Fruit fly (Drosophila melanogaster): Measurements from ENCODE around the gene Rgl.
A peak's percentile ranks its signal among the peaks of the same experiment; 100 is the strongest.

The Rgl gene

dm6 chr3L:13917589-13918198 is 7.4 kb downstream of the Rgl start:
- TF ChIP-seq cnc (optimal IDR thresholded peaks at IDR 0.05) = no peak
- TF ChIP-seq CG11617 (GFP tag; optimal IDR thresholded peaks at IDR 0.05) = peak; percentile 3
- no peak for TF ChIP-seq Clk (GFP tag; optimal IDR thresholded peaks at IDR 0.05)
- peak; percentile 32 for TF ChIP-seq CG14711 (tag; optimal IDR thresholded peaks at IDR 0.05)
- no peak for TF ChIP-seq CG1620 (GFP tag; optimal IDR thresholded peaks at IDR 0.05)
- no peak for TF ChIP-seq toe (GFP tag; optimal IDR thresholded peaks at IDR 0.05)
- peak; percentile 4 for TF ChIP-seq CG5204 (GFP tag; optimal IDR thresholded peaks at IDR 0.05)
- no peak for TF ChIP-seq Mnt (GFP tag; optimal IDR thresholded peaks at IDR 0.05)
- TF ChIP-seq CG33017 (tag; optimal IDR thresholded peaks at IDR 0.05) = peak; percentile 24
- TF ChIP-seq Hr96 (GFP tag; optimal IDR thresholded peaks at IDR 0.05) = no peak
- TF ChIP-seq tj (GFP tag; optimal IDR thresholded peaks at IDR 0.05) = no peak
- peak; percentile 38 for TF ChIP-seq CG7045 (GFP tag; optimal IDR thresholded peaks at IDR 0.05)
- TF ChIP-seq bab1 (GFP tag; optimal IDR thresholded peaks at IDR 0.05) = no peak
- TF ChIP-seq kay (GFP tag; ENCODE audit: borderline replicate concordance) = no peak
- TF ChIP-seq Crg-1 (GFP tag; optimal IDR thresholded peaks at IDR 0.05) = no peak
- no peak for TF ChIP-seq cic (GFP tag; optimal IDR thresholded peaks at IDR 0.05)
- TF ChIP-seq CG7101 (tag; optimal IDR thresholded peaks at IDR 0.05) = peak; percentile 28
- no peak for TF ChIP-seq ovo (GFP tag; optimal IDR thresholded peaks at IDR 0.05)
- TF ChIP-seq pad (GFP tag; optimal IDR thresholded peaks at IDR 0.05) = no peak
- peak; percentile 8 for TF ChIP-seq CG12768 (GFP tag; optimal IDR thresholded peaks at IDR 0.05)

- TF ChIP-seq Clk (GFP tag; optimal IDR thresholded peaks at IDR 0.05) (no peak), kay (GFP tag; ENCODE audit: borderline replicate concordance) (no peak), pad (GFP tag; optimal IDR thresholded peaks at IDR 0.05) (no peak), CG5204 (GFP tag; optimal IDR thresholded peaks at IDR 0.05) (no peak), CG12768 (GFP tag; optimal IDR thresholded peaks at IDR 0.05) (no peak), CG11617 (GFP tag; optimal IDR thresholded peaks at IDR 0.05) (no peak), CG7045 (GFP tag; optimal IDR thresholded peaks at IDR 0.05) (no peak), toe (GFP tag; optimal IDR thresholded peaks at IDR 0.05) (no peak), CG14711 (tag; optimal IDR thresholded peaks at IDR 0.05) (no peak), CG1620 (GFP tag; optimal IDR thresholded peaks at IDR 0.05) (no peak), bab1 (GFP tag; optimal IDR thresholded peaks at IDR 0.05) (no peak), Mnt (GFP tag; optimal IDR thresholded peaks at IDR 0.05) (no peak), cic (GFP tag; optimal IDR thresholded peaks at IDR 0.05) (no peak), cnc (optimal IDR thresholded peaks at IDR 0.05) (no peak), Crg-1 (GFP tag; optimal IDR thresholded peaks at IDR 0.05) (no peak), Hr96 (GFP tag; optimal IDR thresholded peaks at IDR 0.05) (no peak), ovo (GFP tag; optimal IDR thresholded peaks at IDR 0.05) (no peak), tj (GFP tag; optimal IDR thresholded peaks at IDR 0.05) (no peak), CG7101 (tag; optimal IDR thresholded peaks at IDR 0.05) (no peak), CG33017 (tag; optimal IDR thresholded peaks at IDR 0.05) (no peak)
Observed at dm6 chr3L:13914573-13914972, 10.6 kb downstream of the Rgl start.

- TF ChIP-seq kay (GFP tag; ENCODE audit: borderline replicate concordance) (no peak), CG12768 (GFP tag; optimal IDR thresholded peaks at IDR 0.05) (no peak), pad (GFP tag; optimal IDR thresholded peaks at IDR 0.05) (no peak), CG1620 (GFP tag; optimal IDR thresholded peaks at IDR 0.05) (no peak), CG7045 (GFP tag; optimal IDR thresholded peaks at IDR 0.05) (no peak), CG33017 (tag; optimal IDR thresholded peaks at IDR 0.05) (no peak), Mnt (GFP tag; optimal IDR thresholded peaks at IDR 0.05) (no peak), cnc (optimal IDR thresholded peaks at IDR 0.05) (no peak), ovo (GFP tag; optimal IDR thresholded peaks at IDR 0.05) (no peak), Hr96 (GFP tag; optimal IDR thresholded peaks at IDR 0.05) (no peak), tj (GFP tag; optimal IDR thresholded peaks at IDR 0.05) (no peak), CG7101 (tag; optimal IDR thresholded peaks at IDR 0.05) (no peak), bab1 (GFP tag; optimal IDR thresholded peaks at IDR 0.05) (no peak), toe (GFP tag; optimal IDR thresholded peaks at IDR 0.05) (no peak), CG14711 (tag; optimal IDR thresholded peaks at IDR 0.05) (no peak), Clk (GFP tag; optimal IDR thresholded peaks at IDR 0.05) (no peak), cic (GFP tag; optimal IDR thresholded peaks at IDR 0.05) (no peak)
Observed at dm6 chr3L:13912777-13913176, 12.4 kb downstream of the Rgl start.

- TF ChIP-seq tj (GFP tag; optimal IDR thresholded peaks at IDR 0.05) (no peak), ovo (GFP tag; optimal IDR thresholded peaks at IDR 0.05) (no peak), CG1620 (GFP tag; optimal IDR thresholded peaks at IDR 0.05) (no peak), CG12768 (GFP tag; optimal IDR thresholded peaks at IDR 0.05) (no peak), CG11617 (GFP tag; optimal IDR thresholded peaks at IDR 0.05) (no peak), CG14711 (tag; optimal IDR thresholded peaks at IDR 0.05) (no peak), CG33017 (tag; optimal IDR thresholded peaks at IDR 0.05) (no peak), toe (GFP tag; optimal IDR thresholded peaks at IDR 0.05) (no peak), bab1 (GFP tag; optimal IDR thresholded peaks at IDR 0.05) (no peak), Mnt (GFP tag; optimal IDR thresholded peaks at IDR 0.05) (no peak), Clk (GFP tag; optimal IDR thresholded peaks at IDR 0.05) (no peak), cic (GFP tag; optimal IDR thresholded peaks at IDR 0.05) (no peak), cnc (optimal IDR thresholded peaks at IDR 0.05) (no peak), CG5204 (GFP tag; optimal IDR thresholded peaks at IDR 0.05) (no peak)
Observed at dm6 chr3L:13911649-13912260, 13.4 kb downstream of the Rgl start.

- TF ChIP-seq CG7101 (tag; optimal IDR thresholded peaks at IDR 0.05) (no peak), pad (GFP tag; optimal IDR thresholded peaks at IDR 0.05) (no peak), CG33017 (tag; optimal IDR thresholded peaks at IDR 0.05) (peak; percentile 58), CG11617 (GFP tag; optimal IDR thresholded peaks at IDR 0.05) (peak; percentile 17), CG12768 (GFP tag; optimal IDR thresholded peaks at IDR 0.05) (peak; percentile 64), Mnt (GFP tag; optimal IDR thresholded peaks at IDR 0.05) (no peak), CG7045 (GFP tag; optimal IDR thresholded peaks at IDR 0.05) (peak; percentile 88), CG14711 (tag; optimal IDR thresholded peaks at IDR 0.05) (peak; percentile 56), ovo (GFP tag; optimal IDR thresholded peaks at IDR 0.05) (no peak), CG5204 (GFP tag; optimal IDR thresholded peaks at IDR 0.05) (no peak), Hr96 (GFP tag; optimal IDR thresholded peaks at IDR 0.05) (no peak), Crg-1 (GFP tag; optimal IDR thresholded peaks at IDR 0.05) (no peak), cic (GFP tag; optimal IDR thresholded peaks at IDR 0.05) (no peak), Clk (GFP tag; optimal IDR thresholded peaks at IDR 0.05) (peak; percentile 64), CG1620 (GFP tag; optimal IDR thresholded peaks at IDR 0.05) (no peak), cnc (optimal IDR thresholded peaks at IDR 0.05) (no peak), tj (GFP tag; optimal IDR thresholded peaks at IDR 0.05) (no peak), kay (GFP tag; ENCODE audit: borderline replicate concordance) (no peak), toe (GFP tag; optimal IDR thresholded peaks at IDR 0.05) (no peak), bab1 (GFP tag; optimal IDR thresholded peaks at IDR 0.05) (no peak)
Observed at dm6 chr3L:13905515-13905914, 19.6 kb downstream of the Rgl start.

Data from whole organism, adult.